Worm (Caenorhabditis elegans) whole organism, mixed stage, embryonic: ENCODE results near the gene W08E12.7.

ENCODE experiments used
- M03D4.4 ChIP-seq: sonication (generic microtip); optimal IDR thresholded peaks from 2 replicates; lab custom pipeline; 2017; ENCODE audit warnings: mild to moderate bottlenecking, missing genetic modification characterization, missing compliant biosample characterization
- bed-3 ChIP-seq: fragments of 200-800 bp; sonication (Bioruptor generic); optimal IDR thresholded peaks from 3 replicates; lab custom pipeline; 2018; ENCODE audit warnings: mild to moderate bottlenecking, missing genetic modification characterization, moderate library complexity, missing compliant biosample characterization
- blmp-1 ChIP-seq: fragments of 150-350 bp; optimal IDR thresholded peaks from 2 replicates; lab custom pipeline; 2014; ENCODE audit warnings: missing biosample characterization, missing genetic modification characterization
- ceh-39 ChIP-seq: fragments of 150-350 bp; optimal IDR thresholded peaks from 2 replicates; lab custom pipeline; 2014; ENCODE audit warnings: missing biosample characterization, missing genetic modification characterization
- ceh-43 ChIP-seq: fragments of 200-800 bp; sonication (Bioruptor generic); optimal IDR thresholded peaks from 2 replicates; lab custom pipeline; 2018; ENCODE audit warnings: mild to moderate bottlenecking, missing genetic modification characterization, moderate library complexity, missing compliant biosample characterization
- ceh-83 ChIP-seq: fragments of 200-800 bp; sonication (Bioruptor generic); optimal IDR thresholded peaks from 2 replicates; lab custom pipeline; 2018; ENCODE audit warnings: mild to moderate bottlenecking, missing genetic modification characterization, missing compliant biosample characterization
- ces-1 ChIP-seq: fragments of 150-350 bp; optimal IDR thresholded peaks from 2 replicates; lab custom pipeline; 2014; ENCODE audit warnings: missing biosample characterization, missing genetic modification reagents, missing genetic modification characterization
- cnd-1 ChIP-seq: fragments of 200-800 bp; sonication (Bioruptor generic); optimal IDR thresholded peaks from 2 replicates; lab custom pipeline; 2018; ENCODE audit warnings: mild to moderate bottlenecking, missing genetic modification characterization, missing compliant biosample characterization
- drap-1 ChIP-seq: fragments of 200-800 bp; sonication (Bioruptor generic); optimal IDR thresholded peaks from 3 replicates; lab custom pipeline; 2018; ENCODE audit warnings: mild to moderate bottlenecking, missing genetic modification characterization, missing compliant biosample characterization
- elt-1 ChIP-seq: sonication (generic microtip); optimal IDR thresholded peaks from 2 replicates; lab custom pipeline; 2017; ENCODE audit warnings: missing genetic modification characterization, mild to moderate bottlenecking, missing compliant biosample characterization, antibody characterized with exemption, moderate library complexity, borderline replicate concordance; ENCODE audit not compliant: insufficient read depth
- elt-3 ChIP-seq: fragments of 150-350 bp; optimal IDR thresholded peaks from 2 replicates; lab custom pipeline; 2014; ENCODE audit warnings: missing biosample characterization, missing genetic modification characterization
- flh-1 ChIP-seq: fragments of 200-800 bp; sonication (Bioruptor generic); optimal IDR thresholded peaks from 2 replicates; lab custom pipeline; 2018; ENCODE audit warnings: mild to moderate bottlenecking, missing genetic modification characterization, moderate library complexity, missing compliant biosample characterization
- ham-2 ChIP-seq: fragments of 200-800 bp; sonication (Bioruptor generic); optimal IDR thresholded peaks from 2 replicates; lab custom pipeline; 2018; ENCODE audit warnings: mild to moderate bottlenecking, missing genetic modification characterization, missing compliant biosample characterization
- hlh-1 ChIP-seq: fragments of 150-350 bp; optimal IDR thresholded peaks from 2 replicates; lab custom pipeline; 2014; ENCODE audit warnings: missing biosample characterization, missing genetic modification reagents, missing genetic modification characterization
- lin-13 ChIP-seq: fragments of 150-350 bp; optimal IDR thresholded peaks from 2 replicates; lab custom pipeline; 2014; ENCODE audit warnings: missing biosample characterization, missing genetic modification characterization
- lin-32 ChIP-seq: fragments of 200-800 bp; sonication (Bioruptor generic); optimal IDR thresholded peaks from 2 replicates; lab custom pipeline; 2018; ENCODE audit warnings: mild to moderate bottlenecking, missing genetic modification characterization, missing compliant biosample characterization
- lsy-2 ChIP-seq: fragments of 150-350 bp; optimal IDR thresholded peaks from 2 replicates; lab custom pipeline; 2014; ENCODE audit warnings: missing biosample characterization, missing genetic modification characterization
- mab-5 ChIP-seq: fragments of 150-350 bp; optimal IDR thresholded peaks from 2 replicates; lab custom pipeline; 2014; ENCODE audit warnings: missing biosample characterization, missing genetic modification characterization
- mep-1 ChIP-seq: fragments of 150-350 bp; optimal IDR thresholded peaks from 2 replicates; lab custom pipeline; 2017; ENCODE audit warnings: missing biosample characterization, missing genetic modification reagents, missing genetic modification characterization, inconsistent platforms
- mls-2 ChIP-seq: sonication (generic microtip); optimal IDR thresholded peaks from 2 replicates; lab custom pipeline; 2016; ENCODE audit warnings: mild to moderate bottlenecking, missing genetic modification characterization, moderate library complexity, missing compliant biosample characterization
- nhr-12 ChIP-seq: fragments of 150-350 bp; optimal IDR thresholded peaks from 2 replicates; lab custom pipeline; 2014; ENCODE audit warnings: missing biosample characterization, missing genetic modification characterization
- nhr-2 ChIP-seq: fragments of 150-350 bp; optimal IDR thresholded peaks from 2 replicates; lab custom pipeline; 2014; ENCODE audit warnings: missing biosample characterization, missing genetic modification characterization
- nhr-237 ChIP-seq: fragments of 150-350 bp; optimal IDR thresholded peaks from 2 replicates; lab custom pipeline; 2014; ENCODE audit warnings: missing biosample characterization, missing genetic modification characterization
- nhr-28 ChIP-seq: fragments of 150-350 bp; optimal IDR thresholded peaks from 2 replicates; lab custom pipeline; 2014; ENCODE audit warnings: missing biosample characterization, missing genetic modification characterization
- nhr-76 ChIP-seq: sonication (generic microtip); optimal IDR thresholded peaks from 2 replicates; lab custom pipeline; 2017; ENCODE audit warnings: missing biosample characterization, missing genetic modification characterization
- pha-4 ChIP-seq: fragments of 150-350 bp; optimal IDR thresholded peaks from 2 replicates; lab custom pipeline; 2018; ENCODE audit warnings: missing biosample characterization, missing genetic modification reagents, missing genetic modification characterization
- sem-2 ChIP-seq: fragments of 200-800 bp; sonication (Bioruptor generic); optimal IDR thresholded peaks from 2 replicates; lab custom pipeline; 2018; ENCODE audit warnings: mild to moderate bottlenecking, missing genetic modification characterization, missing compliant biosample characterization
- snpc-4 ChIP-seq: fragments of 150-350 bp; optimal IDR thresholded peaks from 2 replicates; lab custom pipeline; 2014; ENCODE audit warnings: missing biosample characterization, missing genetic modification characterization
- sptf-1 ChIP-seq: sonication (generic microtip); optimal IDR thresholded peaks from 2 replicates; lab custom pipeline; 2017; ENCODE audit warnings: mild to moderate bottlenecking, missing genetic modification characterization, moderate library complexity, missing compliant biosample characterization
- tbx-8 ChIP-seq: fragments of 200-800 bp; sonication (Bioruptor generic); optimal IDR thresholded peaks from 2 replicates; lab custom pipeline; 2018; ENCODE audit warnings: mild to moderate bottlenecking, missing genetic modification characterization, moderate library complexity, missing compliant biosample characterization
- unc-120 ChIP-seq: sonication (generic microtip); optimal IDR thresholded peaks from 2 replicates; lab custom pipeline; 2017; ENCODE audit warnings: missing genetic modification characterization, missing compliant biosample characterization; ENCODE audit not compliant: poor library complexity, severe bottlenecking
- unc-39 ChIP-seq: fragments of 150-350 bp; optimal IDR thresholded peaks from 2 replicates; lab custom pipeline; 2014; ENCODE audit warnings: missing biosample characterization, missing genetic modification characterization
- unc-62 ChIP-seq: fragments of 150-350 bp; optimal IDR thresholded peaks from 2 replicates; lab custom pipeline; 2014; ENCODE audit warnings: missing biosample characterization, missing genetic modification reagents, missing genetic modification characterization
- zip-8 ChIP-seq: fragments of 150-350 bp; optimal IDR thresholded peaks from 2 replicates; lab custom pipeline; 2014; ENCODE audit warnings: missing biosample characterization, missing genetic modification characterization
- ztf-11 ChIP-seq: fragments of 150-350 bp; optimal IDR thresholded peaks from 2 replicates; lab custom pipeline; 2014; ENCODE audit warnings: missing biosample characterization, missing genetic modification characterization

The W08E12.7 gene

DNA sequence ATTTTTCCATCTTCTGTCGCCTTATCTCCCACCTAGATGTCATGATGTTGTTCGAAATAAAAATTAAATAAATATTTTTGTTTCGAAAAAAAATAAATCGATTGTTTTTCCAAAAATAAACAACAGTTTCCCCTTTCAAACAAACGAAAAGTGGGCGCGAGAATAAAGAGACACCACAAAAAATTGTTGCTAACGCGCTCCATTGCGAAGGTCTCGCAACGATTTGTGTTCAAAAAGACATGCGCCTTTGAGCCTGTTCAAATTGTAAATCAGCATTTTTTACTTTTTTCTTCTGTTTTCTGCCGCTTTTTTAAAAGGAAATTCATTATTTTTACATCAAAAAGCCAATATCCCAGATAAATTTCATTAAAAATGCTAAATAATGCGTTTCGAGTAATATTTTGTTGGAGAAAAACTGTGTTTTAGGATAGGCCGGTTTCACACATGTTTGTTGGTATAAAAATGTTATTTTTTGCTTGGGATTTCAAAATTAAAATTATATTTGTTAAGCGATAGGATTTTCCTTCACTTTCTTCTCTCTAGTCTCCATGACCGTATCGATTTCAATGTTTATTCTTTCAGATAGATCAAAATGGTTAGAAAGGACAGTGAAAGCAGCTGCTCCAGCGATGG, at the start of gene W08E12.7:
W08E12.7 (plus strand) TSS at position 583 of the 633 bp plus-strand sequence.
- peak; percentile 51 for TF ChIP-seq unc-120 (tag; lab: Kevin White, UChicago)
- no peak for TF ChIP-seq ces-1 (GFP tag; lab: Kevin White, UChicago)
- TF ChIP-seq pha-4 (tag; lab: Kevin White, UChicago) = peak; percentile 89
- TF ChIP-seq ceh-43 (GFP tag; lab: Kevin White, UChicago) = peak; percentile 40
- TF ChIP-seq nhr-12 (tag; lab: Kevin White, UChicago) = no peak
- TF ChIP-seq cnd-1 (tag; lab: Kevin White, UChicago) = peak; percentile 77
- TF ChIP-seq sptf-1 (tag; lab: Kevin White, UChicago) = peak; percentile 82
- no peak for TF ChIP-seq ham-2 (GFP tag; lab: Kevin White, UChicago)
- TF ChIP-seq hlh-1 (tag; lab: Kevin White, UChicago) = peak; percentile 84
- TF ChIP-seq elt-3 (tag; lab: Kevin White, UChicago) = no peak
- no peak for TF ChIP-seq nhr-76 (tag; lab: Kevin White, UChicago)
- TF ChIP-seq zip-8 = no peak
- peak; percentile 28 for TF ChIP-seq bed-3 (GFP tag; lab: Kevin White, UChicago)
- peak; percentile 51 for TF ChIP-seq unc-62 (GFP tag; lab: Kevin White, UChicago)
- no peak for TF ChIP-seq snpc-4
- TF ChIP-seq lsy-2 (tag; lab: Kevin White, UChicago) = peak; percentile 91
- TF ChIP-seq ceh-83 (GFP tag; lab: Kevin White, UChicago) = peak; percentile 25
- TF ChIP-seq flh-1 (GFP tag; lab: Kevin White, UChicago) = no peak
- TF ChIP-seq unc-39 (tag; lab: Kevin White, UChicago) = no peak
- TF ChIP-seq mab-5 (tag; lab: Kevin White, UChicago) = peak; percentile 46
- peak; percentile 45 for TF ChIP-seq blmp-1 (tag; lab: Kevin White, UChicago)
- peak; percentile 25 for TF ChIP-seq tbx-8
- TF ChIP-seq mep-1 (tag; lab: Kevin White, UChicago) = peak; percentile 99
- peak; percentile 77 for TF ChIP-seq ceh-39 (tag; lab: Kevin White, UChicago)
- TF ChIP-seq nhr-2 (tag; lab: Kevin White, UChicago) = no peak
- peak; percentile 25 for TF ChIP-seq nhr-28 (tag; lab: Kevin White, UChicago)
- TF ChIP-seq mls-2 (tag; lab: Kevin White, UChicago) = peak; percentile 53
- TF ChIP-seq lin-13 (tag; lab: Kevin White, UChicago) = peak; percentile 95
- TF ChIP-seq drap-1 (GFP tag; lab: Kevin White, UChicago) = peak; percentile 36
- peak; percentile 96 for TF ChIP-seq nhr-237 (tag; lab: Kevin White, UChicago)
- peak; percentile 69 for TF ChIP-seq M03D4.4 (tag; lab: Kevin White, UChicago)
- no peak for TF ChIP-seq lin-32 (GFP tag; lab: Kevin White, UChicago)

DNA sequence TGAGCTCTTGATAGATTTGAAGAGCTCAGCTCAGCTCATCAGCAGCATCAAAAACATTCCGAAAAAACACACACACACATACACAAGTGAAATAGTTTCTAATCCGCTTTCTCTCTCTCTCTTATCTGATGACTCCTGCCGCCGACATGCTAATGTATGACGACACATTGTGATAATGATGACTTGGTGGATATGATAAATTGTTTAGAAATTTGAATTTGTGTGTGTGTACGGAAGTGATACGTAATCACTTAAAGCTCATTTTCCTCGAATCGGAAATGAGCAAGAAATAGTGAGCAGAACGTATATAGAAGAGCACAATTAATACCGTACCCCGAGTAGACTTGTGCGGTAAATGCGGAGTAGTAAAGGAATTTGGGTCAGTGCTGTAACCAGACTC, 48.1 kb upstream of the W08E12.7 start:
- TF ChIP-seq snpc-4 (no peak), zip-8 (no peak), sem-2 (GFP tag; lab: Kevin White, UChicago) (no peak), ceh-43 (GFP tag; lab: Kevin White, UChicago) (no peak)

DNA sequence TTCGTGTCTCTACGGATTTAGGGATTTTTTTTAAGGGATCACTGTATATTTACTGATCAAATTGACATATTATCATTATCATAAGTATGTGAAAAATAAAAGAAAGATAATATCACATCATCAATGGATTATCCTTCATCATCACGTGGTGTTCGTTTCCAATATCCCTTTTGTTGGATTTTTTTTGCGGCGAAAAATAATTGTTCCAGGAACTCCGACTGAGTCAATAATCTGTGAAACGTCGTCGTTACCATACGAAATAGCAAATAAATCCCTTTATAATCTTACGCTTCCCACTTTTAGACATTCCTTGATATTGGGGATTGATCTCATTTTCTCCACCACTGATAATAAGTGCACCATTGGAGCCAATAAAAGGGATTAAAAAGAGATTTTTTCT, 44.9 kb upstream of the W08E12.7 start:
- TF ChIP-seq ztf-11 (tag; lab: Kevin White, UChicago) = no peak
- no peak for TF ChIP-seq mab-5 (tag; lab: Kevin White, UChicago)
- no peak for TF ChIP-seq mep-1 (tag; lab: Kevin White, UChicago)
- TF ChIP-seq nhr-12 (tag; lab: Kevin White, UChicago) = no peak
- TF ChIP-seq nhr-237 (tag; lab: Kevin White, UChicago) = no peak
- no peak for TF ChIP-seq bed-3 (GFP tag; lab: Kevin White, UChicago)
- TF ChIP-seq lin-32 (GFP tag; lab: Kevin White, UChicago) = no peak
- TF ChIP-seq elt-1 (tag; lab: Kevin White, UChicago) = no peak
- TF ChIP-seq tbx-8 = no peak
- TF ChIP-seq blmp-1 (tag; lab: Kevin White, UChicago) = no peak
- no peak for TF ChIP-seq elt-3 (tag; lab: Kevin White, UChicago)
- TF ChIP-seq, all 35 proteins: peak for 0
